Fruit fly (Drosophila melanogaster): ENCODE data around the gene nes.

Gene nes

dm6 chr3L:19263480-19264140, 3.1 kb upstream of the nes start, which contains the start of the genes CG42374 and Mettl5 (continued):
- TF ChIP-seq Rfx (GFP tag; IDR thresholded peaks at IDR 0.05) (peak; percentile 65), NC2β (GFP tag; optimal IDR thresholded peaks at IDR 0.05) (no peak), pfk (GFP tag; optimal IDR thresholded peaks at IDR 0.05) (no peak), CG4730 (GFP tag; IDR thresholded peaks at IDR 0.05) (no peak), seq (GFP tag; IDR thresholded peaks at IDR 0.05) (peak; percentile 62; the same call in 1 of the 2 replicates), gt (GFP tag; IDR thresholded peaks at IDR 0.05) (no peak), CG3726 (GFP tag; IDR thresholded peaks at IDR 0.05) (peak; percentile 21; the same call in 1 of the 3 replicates), CG4617 (GFP tag; optimal IDR thresholded peaks at IDR 0.05; ENCODE audit: borderline replicate concordance) (no peak), CG12071 (GFP tag; optimal IDR thresholded peaks at IDR 0.05) (peak; percentile 44), dysf (GFP tag; IDR thresholded peaks at IDR 0.05) (peak; percentile 70), CG4328 (GFP tag; optimal IDR thresholded peaks at IDR 0.05) (no peak), stwl (tag; optimal IDR thresholded peaks at IDR 0.05) (no peak), knrl (GFP tag; IDR thresholded peaks at IDR 0.05; ENCODE audit: partially characterized antibody) (no peak), CG31388 (GFP tag; optimal IDR thresholded peaks at IDR 0.05) (no peak), CG13123 (GFP tag; optimal IDR thresholded peaks at IDR 0.05) (no peak), Hey (tag; optimal IDR thresholded peaks at IDR 0.05) (no peak), CG17385 (GFP tag; optimal IDR thresholded peaks at IDR 0.05) (peak; percentile 2), CG32772 (GFP tag; IDR thresholded peaks at IDR 0.05) (no peak), lmd (GFP tag; IDR thresholded peaks at IDR 0.05) (peak; percentile 37), Usf (GFP tag; optimal IDR thresholded peaks at IDR 0.05) (no peak), CG3281 (GFP tag; optimal IDR thresholded peaks at IDR 0.05) (peak; percentile 70), Rx (GFP tag; IDR thresholded peaks at IDR 0.05) (no peak), Neu2 (GFP tag; optimal IDR thresholded peaks at IDR 0.05; ENCODE audit: borderline replicate concordance) (no peak), Stat92E (GFP tag; optimal IDR thresholded peaks at IDR 0.05) (no peak), cato (GFP tag; optimal IDR thresholded peaks at IDR 0.05; ENCODE audit: borderline replicate concordance) (no peak), slou (GFP tag; optimal IDR thresholded peaks at IDR 0.05) (no peak), CG16863 (GFP tag; optimal IDR thresholded peaks at IDR 0.05) (no peak), CG3838 (GFP tag; optimal IDR thresholded peaks at IDR 0.05) (no peak), Trl (optimal IDR thresholded peaks at IDR 0.05) (no peak), Trl (GFP tag; optimal IDR thresholded peaks at IDR 0.05) (no peak), slp2 (GFP tag; optimal IDR thresholded peaks at IDR 0.05) (no peak), nerfin-1 (tag; optimal IDR thresholded peaks at IDR 0.05) (peak; percentile 92), vvl (GFP tag; IDR thresholded peaks at IDR 0.05) (peak; percentile 75), Oaz (GFP tag; IDR thresholded peaks at IDR 0.05) (no peak), CkIIα-i1 (GFP tag; IDR thresholded peaks at IDR 0.05) (no peak), chif (GFP tag; optimal IDR thresholded peaks at IDR 0.05) (no peak), Med (GFP tag) (peak; percentile 72), CG8944 (GFP tag; optimal IDR thresholded peaks at IDR 0.05) (no peak), org-1 (GFP tag; optimal IDR thresholded peaks at IDR 0.05) (no peak), eyg (GFP tag; optimal IDR thresholded peaks at IDR 0.05) (no peak), corto (GFP tag; optimal IDR thresholded peaks at IDR 0.05) (no peak), Bteb2 (GFP tag; optimal IDR thresholded peaks at IDR 0.05) (no peak), CTCF (GFP tag; optimal IDR thresholded peaks at IDR 0.05) (no peak), CG10654 (GFP tag; optimal IDR thresholded peaks at IDR 0.05) (no peak), tin (GFP tag; optimal IDR thresholded peaks at IDR 0.05) (no peak), CoRest (tag; optimal IDR thresholded peaks at IDR 0.05) (no peak), CG6272 (GFP tag; IDR thresholded peaks at IDR 0.05) (no peak), shn (GFP tag; optimal IDR thresholded peaks at IDR 0.05) (no peak), CG3163 (GFP tag; optimal IDR thresholded peaks at IDR 0.05) (no peak), Adf1 (GFP tag; IDR thresholded peaks at IDR 0.05) (no peak; the same call in 1 of the 2 replicates), pb (GFP tag; optimal IDR thresholded peaks at IDR 0.05) (no peak), ham (GFP tag; IDR thresholded peaks at IDR 0.05) (no peak), gcm2 (GFP tag; optimal IDR thresholded peaks at IDR 0.05) (no peak)

All from whole organism, embryonic.